Fruit fly (Drosophila melanogaster) whole organism, embryonic: ENCODE measurements around the gene Yip1d1.
A peak's percentile ranks its signal among the peaks of the same experiment; 100 is the strongest.

Experiments
- Asciz ChIP-seq: fragments of 200-800 bp; sonication (Bioruptor generic); optimal IDR thresholded peaks from 2 replicates; lab custom pipeline; 2017; ENCODE audit warnings: missing biosample characterization, mild to moderate bottlenecking, missing genetic modification characterization, missing genetic modification reagents
- Atf3 ChIP-seq: fragments of 200-800 bp; sonication (Bioruptor generic); optimal IDR thresholded peaks from 3 replicates; lab custom pipeline; 2016; ENCODE audit warnings: missing biosample characterization, missing genetic modification characterization
- Awh ChIP-seq: fragments of 200-800 bp; sonication (Bioruptor generic); IDR thresholded peaks from 2 replicates; pipeline ENCODE4, ENCODE4 v1.3.6; 2022; ENCODE audit warnings: missing biosample characterization, missing genetic modification characterization
- CG11247 ChIP-seq: fragments of 200-800 bp; sonication (Bioruptor generic); IDR thresholded peaks from 2 replicates; pipeline ENCODE4 v1.3.6; 2022; ENCODE audit warnings: missing biosample characterization, missing genetic modification characterization
- CG11456 ChIP-seq: fragments of 200-800 bp; sonication (Bioruptor generic); IDR thresholded peaks from 3 replicates; pipeline ENCODE4 v1.3.6; 2022; ENCODE audit warnings: missing biosample characterization, missing genetic modification characterization
- CG11695 ChIP-seq: fragments of 200-800 bp; sonication (Bioruptor generic); IDR thresholded peaks from 3 replicates; pipeline ENCODE4 v1.3.6; 2022; ENCODE audit warnings: missing biosample characterization, missing genetic modification characterization
- CG14014 ChIP-seq: fragments of 200-800 bp; sonication (Bioruptor generic); IDR thresholded peaks from 2 replicates; pipeline ENCODE4 v1.3.6; 2022; ENCODE audit warnings: missing biosample characterization, missing genetic modification characterization
- CG17361 ChIP-seq: fragments of 200-800 bp; sonication (Bioruptor generic); IDR thresholded peaks from 3 replicates; pipeline ENCODE4 v1.3.6; 2022; ENCODE audit warnings: missing biosample characterization, missing genetic modification characterization
- CG17802 ChIP-seq: fragments of 200-800 bp; sonication (Bioruptor generic); optimal IDR thresholded peaks from 2 replicates; lab custom pipeline; 2018; ENCODE audit warnings: missing biosample characterization, mild to moderate bottlenecking, missing genetic modification characterization, moderate library complexity
- CG2199 ChIP-seq: fragments of 200-800 bp; sonication (Bioruptor generic); IDR thresholded peaks from 3 replicates; pipeline ENCODE4 v1.3.6; 2022; ENCODE audit warnings: missing biosample characterization, missing genetic modification characterization
- CG2202 ChIP-seq: fragments of 200-800 bp; sonication (Bioruptor generic); optimal IDR thresholded peaks from 2 replicates; lab custom pipeline; 2018; ENCODE audit warnings: missing biosample characterization, mild to moderate bottlenecking, missing genetic modification characterization
- CG2889 ChIP-seq: fragments of 200-800 bp; sonication (Bioruptor generic); IDR thresholded peaks from 3 replicates; pipeline ENCODE4 v1.3.6; 2022; ENCODE audit warnings: missing biosample characterization, missing genetic modification characterization
- CG30403 ChIP-seq: fragments of 200-800 bp; sonication (Bioruptor generic); optimal IDR thresholded peaks from 3 replicates; lab custom pipeline; 2016; ENCODE audit warnings: missing biosample characterization, missing genetic modification characterization
- CG31224 ChIP-seq: fragments of 200-800 bp; sonication (Bioruptor generic); IDR thresholded peaks from 2 replicates; pipeline ENCODE4 v1.3.6; 2022; ENCODE audit warnings: missing biosample characterization, missing genetic modification characterization
- CG31365 ChIP-seq: fragments of 200-800 bp; sonication (Bioruptor generic); optimal IDR thresholded peaks from 2 replicates; lab custom pipeline; 2018; ENCODE audit warnings: missing biosample characterization, mild to moderate bottlenecking, missing genetic modification characterization
- CG33213 ChIP-seq: fragments of 200-800 bp; sonication (Bioruptor generic); optimal IDR thresholded peaks from 3 replicates; lab custom pipeline; 2016; ENCODE audit warnings: missing biosample characterization, missing genetic modification characterization
- CG4404 ChIP-seq: fragments of 200-800 bp; sonication (Bioruptor generic); IDR thresholded peaks from 2 replicates; pipeline ENCODE4 v1.3.6; 2022; ENCODE audit warnings: missing biosample characterization, missing genetic modification characterization
- CG6791 ChIP-seq: fragments of 200-800 bp; sonication (Bioruptor generic); IDR thresholded peaks from 3 replicates; pipeline ENCODE4 v1.3.6; 2022; ENCODE audit warnings: missing biosample characterization, missing genetic modification characterization; ENCODE audit not compliant: partially characterized antibody
- CG8388 ChIP-seq: fragments of 200-800 bp; sonication (Bioruptor generic); optimal IDR thresholded peaks from 2 replicates; lab custom pipeline; 2019; ENCODE audit warnings: missing biosample characterization, mild to moderate bottlenecking, missing genetic modification characterization, moderate library complexity
- CG9215 ChIP-seq: fragments of 200-800 bp; sonication (Bioruptor generic); IDR thresholded peaks from 2 replicates; pipeline ENCODE4 v1.3.6; 2022; ENCODE audit warnings: missing biosample characterization, missing genetic modification characterization
- CkIIα-i1 ChIP-seq: fragments of 200-800 bp; sonication (Bioruptor generic); IDR thresholded peaks from 2 replicates; pipeline ENCODE4 v1.3.6; 2022; ENCODE audit warnings: missing biosample characterization, missing genetic modification characterization
- CrebB ChIP-seq: fragments of 200-800 bp; sonication (Bioruptor generic); optimal IDR thresholded peaks from 3 replicates; lab custom pipeline; 2018; ENCODE audit warnings: missing biosample characterization, mild to moderate bottlenecking, missing genetic modification characterization
- Dfd ChIP-seq, 2 experiments: fragments of >200 bp; optimal IDR thresholded peaks; 2 replicates each; lab custom pipeline; 2017; ENCODE audit warnings: missing biosample characterization in 2 of 2, missing genetic modification characterization in 2 of 2
- Doc2 ChIP-seq: fragments of 200-800 bp; sonication (Bioruptor generic); IDR thresholded peaks from 2 replicates; pipeline ENCODE4 v1.3.6; 2022; ENCODE audit warnings: missing biosample characterization, missing genetic modification characterization
- H2.0 ChIP-seq: fragments of 200-800 bp; sonication (Bioruptor generic); IDR thresholded peaks from 2 replicates; pipeline ENCODE4 v1.3.6; 2022; ENCODE audit warnings: missing biosample characterization, missing genetic modification characterization
- Lpt ChIP-seq: fragments of >200 bp; optimal IDR thresholded peaks from 2 replicates; lab custom pipeline; 2018; ENCODE audit warnings: missing biosample characterization, missing genetic modification characterization
- MBD-R2 ChIP-seq: fragments of 200-800 bp; sonication (Bioruptor generic); IDR thresholded peaks from 2 replicates; pipeline ENCODE4 v1.3.6; 2022; ENCODE audit warnings: missing biosample characterization, missing genetic modification characterization
- Mrtf ChIP-seq: fragments of 200-800 bp; sonication (Bioruptor generic); IDR thresholded peaks from 3 replicates; pipeline ENCODE4 v1.3.6; 2022; ENCODE audit warnings: missing biosample characterization, missing genetic modification characterization
- Optix ChIP-seq: fragments of 200-800 bp; sonication (Bioruptor generic); IDR thresholded peaks from 3 replicates; pipeline ENCODE4 v1.3.6; 2022; ENCODE audit warnings: missing biosample characterization, missing genetic modification characterization
- Side ChIP-seq: fragments of 200-800 bp; sonication (Bioruptor generic); optimal IDR thresholded peaks from 2 replicates; lab custom pipeline; 2016; ENCODE audit warnings: missing biosample characterization, missing genetic modification characterization
- Sry-δ ChIP-seq: fragments of 200-800 bp; sonication (Bioruptor generic); optimal IDR thresholded peaks from 2 replicates; lab custom pipeline; 2016; ENCODE audit warnings: missing biosample characterization, missing genetic modification characterization
- TFAM ChIP-seq: fragments of 200-800 bp; sonication (Bioruptor generic); optimal IDR thresholded peaks from 2 replicates; lab custom pipeline; 2017; ENCODE audit warnings: missing biosample characterization, missing genetic modification characterization, inconsistent platforms
- YL-1 ChIP-seq: fragments of 200-800 bp; sonication (Bioruptor generic); optimal IDR thresholded peaks from 3 replicates; lab custom pipeline; 2017; ENCODE audit warnings: missing biosample characterization, mild to moderate bottlenecking, missing genetic modification characterization
- ab ChIP-seq: fragments of 200-800 bp; sonication (Bioruptor generic); optimal IDR thresholded peaks from 2 replicates; lab custom pipeline; 2016; ENCODE audit warnings: missing biosample characterization, missing genetic modification characterization
- cato ChIP-seq: fragments of 200-800 bp; sonication (Bioruptor generic); optimal IDR thresholded peaks from 2 replicates; lab custom pipeline; 2016; ENCODE audit warnings: missing biosample characterization, missing genetic modification characterization, borderline replicate concordance
- cg ChIP-seq: fragments of 200-800 bp; sonication (Bioruptor generic); optimal IDR thresholded peaks from 3 replicates; lab custom pipeline; 2019; ENCODE audit warnings: missing biosample characterization, mild to moderate bottlenecking, missing genetic modification characterization, moderate library complexity
- chif ChIP-seq, 2 experiments: fragments of 200-800 bp; sonication (Bioruptor generic); optimal IDR thresholded peaks; 3 replicates each; lab custom pipeline; 2016; ENCODE audit warnings: missing biosample characterization in 2 of 2, missing genetic modification characterization in 2 of 2
- ci ChIP-seq: fragments of 200-800 bp; sonication (Bioruptor generic); IDR thresholded peaks from 3 replicates; pipeline ENCODE4 v1.3.6; 2022; ENCODE audit warnings: missing biosample characterization, missing genetic modification characterization
- dysf ChIP-seq: fragments of 200-800 bp; sonication (Bioruptor generic); IDR thresholded peaks from 3 replicates; pipeline ENCODE4 v1.3.6; 2022; ENCODE audit warnings: missing biosample characterization, missing genetic modification characterization
- ftz-f1 ChIP-seq: fragments of 200-800 bp; sonication (Bioruptor generic); optimal IDR thresholded peaks from 2 replicates; lab custom pipeline; 2016; ENCODE audit warnings: missing biosample characterization, missing genetic modification characterization
- fu2 ChIP-seq: fragments of 200-800 bp; sonication (Bioruptor generic); optimal IDR thresholded peaks from 2 replicates; lab custom pipeline; 2016; ENCODE audit warnings: missing biosample characterization, missing genetic modification characterization
- gce ChIP-seq: fragments of 200-800 bp; sonication (Bioruptor generic); IDR thresholded peaks from 3 replicates; pipeline ENCODE4 v1.3.6; 2022; ENCODE audit warnings: missing biosample characterization, missing genetic modification characterization
- gem ChIP-seq: fragments of 200-800 bp; sonication (Bioruptor generic); optimal IDR thresholded peaks from 2 replicates; lab custom pipeline; 2019; ENCODE audit warnings: missing biosample characterization, mild to moderate bottlenecking, missing genetic modification characterization, moderate library complexity
- hbn ChIP-seq: fragments of 200-800 bp; sonication (Bioruptor generic); IDR thresholded peaks from 2 replicates; pipeline ENCODE4 v1.3.6; 2022; ENCODE audit warnings: missing biosample characterization, missing genetic modification characterization; ENCODE audit not compliant: partially characterized antibody
- her ChIP-seq: fragments of 200-800 bp; sonication (Bioruptor generic); optimal IDR thresholded peaks from 2 replicates; lab custom pipeline; 2016; ENCODE audit warnings: missing biosample characterization, missing genetic modification characterization
- hth ChIP-seq: fragments of >200 bp; optimal IDR thresholded peaks from 2 replicates; lab custom pipeline; 2017; ENCODE audit warnings: inconsistent platforms
- nau ChIP-seq: fragments of 200-800 bp; sonication (Bioruptor generic); optimal IDR thresholded peaks from 3 replicates; lab custom pipeline; 2017; ENCODE audit warnings: missing biosample characterization, mild to moderate bottlenecking, missing genetic modification characterization, missing genetic modification reagents
- nmo ChIP-seq: fragments of 200-800 bp; sonication (Bioruptor generic); optimal IDR thresholded peaks from 2 replicates; lab custom pipeline; 2018; ENCODE audit warnings: missing biosample characterization, mild to moderate bottlenecking, missing genetic modification characterization, moderate library complexity
- repo ChIP-seq: fragments of 200-800 bp; sonication (Bioruptor generic); optimal IDR thresholded peaks from 2 replicates; lab custom pipeline; 2016; ENCODE audit warnings: missing biosample characterization, missing genetic modification characterization
- sc ChIP-seq, 3 experiments: fragments of >200 bp in 2 of 3; fragments of 200-800 bp in 1 of 3; sonication (Bioruptor generic) in 1 of 3; optimal IDR thresholded peaks; 2 replicates in 2 of 3; 3 replicates in 1 of 3; lab custom pipeline; 2017; ENCODE audit warnings: mild to moderate bottlenecking in 1 of 3, missing biosample characterization in 1 of 3, missing genetic modification characterization in 1 of 3, missing genetic modification reagents in 1 of 3
- tap ChIP-seq: fragments of 200-800 bp; optimal IDR thresholded peaks from 3 replicates; lab custom pipeline; 2019; ENCODE audit warnings: missing biosample characterization, mild to moderate bottlenecking, missing genetic modification characterization, moderate library complexity
- zf30C ChIP-seq: fragments of 200-800 bp; sonication (Bioruptor generic); optimal IDR thresholded peaks from 3 replicates; lab custom pipeline; 2018; ENCODE audit warnings: missing biosample characterization, mild to moderate bottlenecking, missing genetic modification characterization

Gene Yip1d1

DNA sequence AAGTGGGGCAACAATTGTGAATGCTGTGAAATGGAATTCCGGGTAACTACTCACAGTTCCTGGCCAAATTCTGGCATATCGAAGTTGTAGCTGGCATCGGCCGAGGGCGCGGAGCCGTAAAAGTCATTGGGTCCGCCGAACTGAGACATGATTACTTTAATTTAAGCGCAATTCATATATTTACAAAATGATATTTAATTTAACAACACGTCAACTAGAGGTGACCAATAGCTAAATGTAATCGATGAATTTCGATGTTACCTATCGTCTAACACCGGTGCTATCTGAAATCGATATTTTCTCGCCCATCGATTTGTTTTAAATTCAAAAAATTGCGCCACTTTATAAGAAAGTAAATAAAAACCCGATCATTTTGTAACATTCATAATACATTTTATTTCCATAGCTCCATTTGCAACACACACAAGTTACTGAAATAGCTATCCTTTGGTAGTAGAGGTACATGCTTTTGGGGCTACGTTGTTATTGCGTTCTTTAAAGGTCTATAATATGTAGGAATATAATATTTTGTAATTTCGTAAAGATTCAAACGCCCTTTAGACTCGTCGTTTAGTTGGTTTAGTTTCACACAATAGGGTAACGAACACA lies at the start of gene Yip1d1:
TSS of gene Yip1d1 (minus strand) at position 243 of the 609 bp plus-strand sequence.
- TF ChIP-seq Sry-δ (GFP tag; lab: Kevin White, UChicago) = peak; percentile 89
- TF ChIP-seq Awh (GFP tag; lab: Robert Waterston, UW) = no peak
- no peak for TF ChIP-seq CG31365 (tag; lab: Kevin White, UChicago)
- TF ChIP-seq fu2 (GFP tag; lab: Kevin White, UChicago) = no peak
- no peak for TF ChIP-seq CG2199 (GFP tag; lab: Robert Waterston, UW)
- no peak for TF ChIP-seq chif (GFP tag; optimal IDR thresholded peaks at IDR 0.05; lab: Kevin White, UChicago)
- TF ChIP-seq nau (GFP tag; lab: Kevin White, UChicago) = no peak
- TF ChIP-seq CG2889 (GFP tag; lab: Robert Waterston, UW) = no peak
- TF ChIP-seq CG31224 (GFP tag; lab: Robert Waterston, UW) = no peak
- no peak for TF ChIP-seq cato (GFP tag; lab: Kevin White, UChicago)
- TF ChIP-seq CG11695 (GFP tag; lab: Robert Waterston, UW) = no peak
- TF ChIP-seq nmo = peak; percentile 5
- no peak for TF ChIP-seq CG17361 (GFP tag; lab: Robert Waterston, UW)
- TF ChIP-seq Side (GFP tag; lab: Kevin White, UChicago) = no peak
- TF ChIP-seq repo (GFP tag; lab: Kevin White, UChicago) = no peak
- no peak for TF ChIP-seq tap (tag; lab: Kevin White, UChicago)
- no peak for TF ChIP-seq gem (tag; lab: Kevin White, UChicago)
- peak; percentile 30 for TF ChIP-seq YL-1
- no peak for TF ChIP-seq CrebB (tag; lab: Kevin White, UChicago)
- no peak for TF ChIP-seq CkIIα-i1 (GFP tag; lab: Robert Waterston, UW)
- TF ChIP-seq CG6791 (GFP tag; lab: Robert Waterston, UW) = peak; percentile 98
- TF ChIP-seq H2.0 (GFP tag; lab: Robert Waterston, UW) = no peak
- TF ChIP-seq cg = no peak
- no peak for TF ChIP-seq CG11247
- TF ChIP-seq dysf (GFP tag; lab: Robert Waterston, UW) = no peak
- TF ChIP-seq gce (GFP tag; lab: Robert Waterston, UW) = no peak
- TF ChIP-seq zf30C (GFP tag; lab: Kevin White, UChicago) = no peak
- TF ChIP-seq MBD-R2 = peak; percentile 81
- TF ChIP-seq CG8388 (GFP tag; lab: Kevin White, UChicago) = no peak
- no peak for TF ChIP-seq ab (GFP tag; lab: Kevin White, UChicago)
- no peak for TF ChIP-seq sc (optimal IDR thresholded peaks at IDR 0.05; lab: Kevin White, UChicago)
- no peak for TF ChIP-seq sc (GFP tag; optimal IDR thresholded peaks at IDR 0.05; lab: Kevin White, UChicago)
- TF ChIP-seq Asciz (GFP tag; lab: Kevin White, UChicago) = no peak
- no peak for TF ChIP-seq Optix (GFP tag; lab: Robert Waterston, UW)
- no peak for TF ChIP-seq CG2202 (tag; lab: Kevin White, UChicago)
- no peak for TF ChIP-seq Lpt
- TF ChIP-seq CG17802 (tag; lab: Kevin White, UChicago) = no peak
- TF ChIP-seq Doc2 (GFP tag; lab: Robert Waterston, UW) = no peak
- TF ChIP-seq hth (lab: Kevin White, UChicago) = no peak
- no peak for TF ChIP-seq CG9215 (GFP tag; lab: Robert Waterston, UW)
- TF ChIP-seq CG14014 (GFP tag; lab: Robert Waterston, UW) = no peak
- no peak for TF ChIP-seq CG4404 (GFP tag; lab: Robert Waterston, UW)
- no peak for TF ChIP-seq her (GFP tag; lab: Kevin White, UChicago)
- no peak for TF ChIP-seq ci (GFP tag; lab: Robert Waterston, UW)
- TF ChIP-seq Mrtf (GFP tag; lab: Robert Waterston, UW) = no peak
- no peak for TF ChIP-seq Atf3
- peak; percentile 1 for TF ChIP-seq CG33213 (GFP tag; lab: Kevin White, UChicago)
- no peak for TF ChIP-seq CG30403 (GFP tag; lab: Kevin White, UChicago)
- TF ChIP-seq Dfd (GFP tag; optimal IDR thresholded peaks at IDR 0.05; lab: Kevin White, UChicago) = no peak
- no peak for TF ChIP-seq ftz-f1 (GFP tag; lab: Kevin White, UChicago)
- TF ChIP-seq hbn = peak; percentile 96
- no peak for TF ChIP-seq CG11456 (GFP tag; lab: Robert Waterston, UW)
- no peak for TF ChIP-seq TFAM (GFP tag; lab: Kevin White, UChicago)
